Worm (Caenorhabditis elegans): Measurements from ENCODE around the gene ogr-2.

DNA sequence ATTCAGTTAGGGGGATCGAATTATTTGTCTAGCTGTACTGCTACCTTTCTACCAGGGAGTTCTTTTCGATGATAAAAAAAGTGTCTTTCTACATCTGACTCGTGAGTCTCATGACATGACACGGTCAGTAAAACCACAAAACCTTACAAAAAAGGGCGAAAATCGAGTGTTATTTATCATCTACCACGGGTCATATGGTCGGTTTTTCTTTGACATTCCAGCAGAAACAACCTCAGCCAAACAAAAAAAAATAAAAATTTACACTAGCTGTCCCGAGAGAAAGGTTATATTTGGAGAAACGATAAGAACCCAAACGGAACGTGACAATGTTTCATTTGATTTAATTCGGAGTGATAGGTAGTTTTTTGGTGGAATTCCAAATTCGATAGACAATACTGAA, 21.3 kb upstream of the ogr-2 start:
- TF ChIP-seq lin-15B (tag; optimal IDR thresholded peaks at IDR 0.05) (no peak), nhr-25 (tag; optimal IDR thresholded peaks at IDR 0.05; ENCODE audit: borderline replicate concordance, insufficient read depth) (no peak), skn-1 (tag; optimal IDR thresholded peaks at IDR 0.05) (no peak), hlh-11 (tag; optimal IDR thresholded peaks at IDR 0.05) (no peak), nhr-11 (tag; optimal IDR thresholded peaks at IDR 0.05) (no peak), ceh-82 (tag; optimal IDR thresholded peaks at IDR 0.05) (no peak), pha-4 (GFP tag; IDR thresholded peaks at IDR 0.05) (no peak), pha-4 (tag; optimal IDR thresholded peaks at IDR 0.05) (no peak), nhr-28 (tag; optimal IDR thresholded peaks at IDR 0.05) (peak; percentile 72), Y48G9A.11 (GFP tag; IDR thresholded peaks at IDR 0.05) (no peak), pqm-1 (tag; optimal IDR thresholded peaks at IDR 0.05) (no peak), snpc-4 (tag; optimal IDR thresholded peaks at IDR 0.05) (no peak), mep-1 (tag; optimal IDR thresholded peaks at IDR 0.05) (no peak)
